Fruit fly (Drosophila melanogaster) S2 (cell line): ENCODE measurements around the gene CG13614.

Source experiments
- CG8478 ChIP-seq: fragments of >200 bp; optimal IDR thresholded peaks from 2 replicates; lab custom pipeline; 2018
- CTCF ChIP-seq, 2 experiments: fragments of >200 bp; optimal IDR thresholded peaks; 2 replicates each; lab custom pipeline; 2018

DNA sequence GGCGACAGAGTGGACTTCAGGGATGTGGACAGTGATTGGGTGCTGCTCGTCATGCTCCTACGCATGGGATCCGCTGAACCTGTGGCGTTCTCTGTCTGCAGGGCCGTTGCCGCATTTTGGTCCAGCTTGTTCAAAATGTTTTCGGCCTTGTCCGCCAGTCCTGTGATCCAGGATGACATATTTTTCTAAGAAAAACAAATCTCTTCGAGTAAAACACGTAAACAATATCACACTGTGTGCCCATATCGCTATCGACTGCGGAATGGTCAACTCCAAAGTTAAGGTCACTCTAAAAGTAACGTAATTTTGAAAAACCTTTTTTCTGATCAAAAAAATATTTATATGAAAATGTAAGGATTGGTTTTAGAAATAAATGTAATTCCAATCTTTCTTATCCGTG lies 11.7 kb upstream of the CG13614 start, which contains the start of gene Golgin84:
- no peak for TF ChIP-seq CTCF (optimal IDR thresholded peaks at IDR 0.05; lab: Kevin White, UChicago)
- TF ChIP-seq CG8478 = no peak
